Fruit fly (Drosophila melanogaster): ENCODE measurements around the gene CG31464.

Gene CG31464

dm6 chr3R:8300928-8301752 is 10.1 kb downstream of the CG31464 start, which contains the start of the genes CG9626 and mRpL1 (continued):
- TF ChIP-seq dan (GFP tag; IDR thresholded peaks at IDR 0.05) (no peak), Abd-B (GFP tag; optimal IDR thresholded peaks at IDR 0.05) (peak; percentile 78), CG3163 (GFP tag; optimal IDR thresholded peaks at IDR 0.05) (peak; percentile 54), pfk (GFP tag; optimal IDR thresholded peaks at IDR 0.05) (no peak), Eip74EF (GFP tag; optimal IDR thresholded peaks at IDR 0.05) (no peak), CG2116 (GFP tag; optimal IDR thresholded peaks at IDR 0.05) (peak; percentile 71), sd (tag; optimal IDR thresholded peaks at IDR 0.05) (peak; percentile 87), slbo (GFP tag; IDR thresholded peaks at IDR 0.05) (peak; percentile 49; the same call in 1 of the 2 replicates), YL-1 (GFP tag; optimal IDR thresholded peaks at IDR 0.05) (peak; percentile 79), Scr (GFP tag; IDR thresholded peaks at IDR 0.05; ENCODE audit: partially characterized antibody) (peak; percentile 23; the same call in 1 of the 2 replicates), grau (tag; optimal IDR thresholded peaks at IDR 0.05) (peak; percentile 30), chinmo (GFP tag; IDR thresholded peaks at IDR 0.05; ENCODE audit: partially characterized antibody) (0 out of 4 replicates have a peak, but pooled peaks have one; percentile 23), CG13287 (GFP tag; IDR thresholded peaks at IDR 0.05; ENCODE audit: partially characterized antibody) (peak; percentile 60), CG17359 (tag; optimal IDR thresholded peaks at IDR 0.05) (no peak), ac (GFP tag; optimal IDR thresholded peaks at IDR 0.05) (no peak), Meics (GFP tag; optimal IDR thresholded peaks at IDR 0.05) (peak; percentile 9), GATAe (GFP tag; conservative IDR thresholded peaks at IDR 0.05) (peak; percentile 70; the same call in 1 of the 2 replicates), CG9797 (GFP tag; optimal IDR thresholded peaks at IDR 0.05) (peak; percentile 47), sisA (GFP tag; IDR thresholded peaks at IDR 0.05) (0 out of 2 replicates have a peak, but pooled peaks have one; percentile 21), inv (GFP tag; IDR thresholded peaks at IDR 0.05; ENCODE audit: partially characterized antibody) (no peak), CG13624 (GFP tag; optimal IDR thresholded peaks at IDR 0.05) (peak; percentile 42), E2f1 (GFP tag; IDR thresholded peaks at IDR 0.05) (no peak), CG30403 (GFP tag; optimal IDR thresholded peaks at IDR 0.05) (peak; percentile 12), Sox100B (GFP tag; optimal IDR thresholded peaks at IDR 0.05) (no peak), gem (tag; optimal IDR thresholded peaks at IDR 0.05) (no peak), sob (GFP tag; IDR thresholded peaks at IDR 0.05) (peak; percentile 55; the same call in 1 of the 2 replicates), HLH4C (GFP tag; IDR thresholded peaks at IDR 0.05; ENCODE audit: partially characterized antibody) (peak; percentile 15; the same call in 1 of the 3 replicates), Atf-2 (GFP tag; optimal IDR thresholded peaks at IDR 0.05) (no peak), peb (GFP tag; IDR thresholded peaks at IDR 0.05) (no peak), bigmax (GFP tag; optimal IDR thresholded peaks at IDR 0.05) (peak; percentile 93), luna (GFP tag; optimal IDR thresholded peaks at IDR 0.05) (no peak), Rfx (GFP tag; IDR thresholded peaks at IDR 0.05) (peak; percentile 32; the same call in 1 of the 2 replicates)

- TF ChIP-seq CG18262 (tag; optimal IDR thresholded peaks at IDR 0.05) (peak; percentile 11), CG12155 (GFP tag; optimal IDR thresholded peaks at IDR 0.05) (no peak), CG32532 (GFP tag; IDR thresholded peaks at IDR 0.05) (peak; percentile 33; the same call in 1 of the 2 replicates), CG6791 (GFP tag; IDR thresholded peaks at IDR 0.05; ENCODE audit: partially characterized antibody) (no peak), CG8290 (GFP tag; optimal IDR thresholded peaks at IDR 0.05) (no peak), CG8290 (tag; optimal IDR thresholded peaks at IDR 0.05) (peak in 1 of 2 experiments; percentile 62), CG11723 (GFP tag; optimal IDR thresholded peaks at IDR 0.05) (no peak), CG10209 (GFP tag; optimal IDR thresholded peaks at IDR 0.05) (no peak), CG17385 (GFP tag; optimal IDR thresholded peaks at IDR 0.05) (peak; percentile 12), dmrt11E (tag; optimal IDR thresholded peaks at IDR 0.05) (no peak), Ssrp (tag; optimal IDR thresholded peaks at IDR 0.05) (no peak), mld (GFP tag; IDR thresholded peaks at IDR 0.05; ENCODE audit: partially characterized antibody) (no peak), slbo (GFP tag; IDR thresholded peaks at IDR 0.05) (peak; percentile 46; the same call in 1 of the 2 replicates), TFAM (GFP tag; optimal IDR thresholded peaks at IDR 0.05) (no peak), Fer2 (tag; optimal IDR thresholded peaks at IDR 0.05) (no peak), CG10959 (GFP tag; IDR thresholded peaks at IDR 0.05) (no peak), CG33213 (GFP tag; optimal IDR thresholded peaks at IDR 0.05) (no peak), CG17802 (tag; optimal IDR thresholded peaks at IDR 0.05) (no peak)
These were observed 12.8 kb downstream of the CG31464 start, which contains the start of gene nac for dm6 chr3R:8303848-8304247. Gene nac (minus strand): TSS chr3R:8304023.
